Worm (Caenorhabditis elegans) whole organism, L4 larva: Measurements from ENCODE around the gene srlf-21.

Experiments
- ama-1 ChIP-seq: fragments of 150-350 bp; optimal IDR thresholded peaks from 2 replicates; lab custom pipeline; 2014; ENCODE audit warnings: inconsistent platforms, mixed read lengths
- attf-4 ChIP-seq: sonication (generic microtip); optimal IDR thresholded peaks from 3 replicates; lab custom pipeline; 2017; ENCODE audit warnings: missing biosample characterization, missing genetic modification characterization
- ceh-44 ChIP-seq: fragments of 200-800 bp; sonication (Bioruptor generic); IDR thresholded peaks from 2 replicates; pipeline ENCODE4 v1.3.6; 2022; ENCODE audit warnings: missing genetic modification reagents, missing genetic modification characterization, missing compliant biosample characterization
- dmd-8 ChIP-seq: fragments of 200-800 bp; sonication (Bioruptor generic); IDR thresholded peaks from 2 replicates; pipeline ENCODE4 v1.3.6; 2022; ENCODE audit warnings: missing genetic modification characterization, missing compliant biosample characterization
- egl-27 ChIP-seq: sonication (generic microtip); optimal IDR thresholded peaks from 3 replicates; lab custom pipeline; 2017; ENCODE audit warnings: missing biosample characterization, missing genetic modification reagents, missing genetic modification characterization
- nhr-28 ChIP-seq: fragments of 150-350 bp; optimal IDR thresholded peaks from 2 replicates; lab custom pipeline; 2014; ENCODE audit warnings: missing biosample characterization, missing genetic modification characterization
- set-16 ChIP-seq: fragments of 200-800 bp; sonication (Bioruptor generic); IDR thresholded peaks from 2 replicates; pipeline ENCODE4 v1.3.6; 2022; ENCODE audit warnings: missing genetic modification reagents, missing genetic modification characterization, missing compliant biosample characterization
- zip-11 ChIP-seq: fragments of 200-800 bp; sonication (Bioruptor generic); IDR thresholded peaks from 2 replicates; pipeline ENCODE4 v1.3.6; 2022; ENCODE audit warnings: missing genetic modification characterization, missing compliant biosample characterization

DNA sequence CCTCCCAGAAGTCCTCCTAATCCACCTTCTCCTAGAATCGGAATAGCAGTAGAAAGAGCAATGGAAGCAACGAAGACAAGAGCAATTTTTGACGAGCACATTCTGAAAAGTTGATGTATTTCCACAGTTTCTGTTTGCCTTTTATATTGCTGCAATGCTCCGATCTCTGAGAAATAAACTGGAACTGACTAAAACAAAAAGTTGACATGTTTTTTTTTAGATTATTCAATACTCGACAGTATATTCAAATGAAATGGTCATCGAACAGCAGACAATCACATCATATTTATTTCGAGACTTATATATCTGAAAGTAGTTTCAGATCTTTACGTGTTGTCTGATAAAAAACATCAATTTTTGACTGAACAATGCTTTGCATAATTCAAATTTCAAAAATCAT is at the start of gene srlf-21:
- TF ChIP-seq zip-11 (GFP tag; lab: Robert Waterston, UW) (no peak), egl-27 (tag; lab: Kevin White, UChicago) (no peak), nhr-28 (tag; lab: Kevin White, UChicago) (no peak), ama-1 (no peak), attf-4 (no peak), set-16 (GFP tag; lab: Robert Waterston, UW) (no peak), ceh-44 (GFP tag; lab: Robert Waterston, UW) (no peak), dmd-8 (no peak)
